Worm (Caenorhabditis elegans) whole organism, early embryonic: Measurements from ENCODE around the gene F59A6.3.

Source experiments
- B0310.2 ChIP-seq: sonication (generic microtip); optimal IDR thresholded peaks from 2 replicates; lab custom pipeline; 2016; ENCODE audit warnings: mild to moderate bottlenecking, missing genetic modification characterization, missing compliant biosample characterization
- F13C5.2 ChIP-seq: sonication (generic microtip); optimal IDR thresholded peaks from 2 replicates; lab custom pipeline; 2017; ENCODE audit warnings: mild to moderate bottlenecking, missing genetic modification characterization, inconsistent platforms, missing compliant biosample characterization
- aly-1 ChIP-seq: sonication (generic microtip); optimal IDR thresholded peaks from 2 replicates; lab custom pipeline; 2016; ENCODE audit warnings: missing genetic modification characterization, missing compliant biosample characterization
- ama-1 ChIP-seq: fragments of 150-350 bp; optimal IDR thresholded peaks from 2 replicates; lab custom pipeline; 2014
- ceh-13 ChIP-seq: fragments of 200-800 bp; sonication (Bioruptor generic); optimal IDR thresholded peaks from 2 replicates; lab custom pipeline; 2018; ENCODE audit warnings: mild to moderate bottlenecking, missing genetic modification characterization, missing compliant biosample characterization
- ceh-36 ChIP-seq: sonication (generic microtip); optimal IDR thresholded peaks from 2 replicates; lab custom pipeline; 2016; ENCODE audit warnings: missing genetic modification characterization, inconsistent platforms, missing compliant biosample characterization
- ets-7 ChIP-seq: sonication (generic microtip); optimal IDR thresholded peaks from 2 replicates; lab custom pipeline; 2016; ENCODE audit warnings: missing genotype, missing genetic modification characterization, missing compliant biosample characterization
- flt-1 ChIP-seq: fragments of 200-800 bp; sonication (Bioruptor generic); IDR thresholded peaks from 2 replicates; pipeline ENCODE4 v1.3.6; 2022; ENCODE audit warnings: missing genetic modification characterization, missing compliant biosample characterization
- hmbx-1 ChIP-seq: sonication (generic microtip); optimal IDR thresholded peaks from 2 replicates; lab custom pipeline; 2016; ENCODE audit warnings: mild to moderate bottlenecking, missing genetic modification characterization, missing compliant biosample characterization
- hmg-4 ChIP-seq: fragments of 200-800 bp; sonication (Bioruptor generic); optimal IDR thresholded peaks from 2 replicates; lab custom pipeline; 2018; ENCODE audit warnings: mild to moderate bottlenecking, missing genetic modification characterization, missing compliant biosample characterization
- hnd-1 ChIP-seq: sonication (generic microtip); optimal IDR thresholded peaks from 2 replicates; lab custom pipeline; 2016; ENCODE audit warnings: missing genetic modification characterization, missing compliant biosample characterization
- pes-1 ChIP-seq: fragments of 200-800 bp; sonication (Bioruptor generic); IDR thresholded peaks from 2 replicates; pipeline ENCODE4 v1.3.6; 2022; ENCODE audit warnings: missing genetic modification reagents, missing genetic modification characterization, missing compliant biosample characterization
- scrt-1 ChIP-seq: fragments of 200-800 bp; sonication (Bioruptor generic); IDR thresholded peaks from 2 replicates; pipeline ENCODE4 v1.3.6; 2022; ENCODE audit warnings: missing genetic modification characterization, missing compliant biosample characterization
- sea-1 ChIP-seq: fragments of 200-800 bp; sonication (Bioruptor generic); conservative IDR thresholded peaks from 2 replicates; pipeline ENCODE4 v1.3.6; 2022; ENCODE audit warnings: missing genetic modification characterization, missing compliant biosample characterization
- tbx-11 ChIP-seq: fragments of 200-800 bp; sonication (Bioruptor generic); IDR thresholded peaks from 2 replicates; pipeline ENCODE4 v1.3.6; 2022; ENCODE audit warnings: missing genetic modification characterization, missing compliant biosample characterization
- tbx-37 ChIP-seq: fragments of 200-800 bp; sonication (Bioruptor generic); conservative IDR thresholded peaks from 2 replicates; pipeline ENCODE4 v1.3.6; 2022; ENCODE audit warnings: missing genetic modification reagents, missing genetic modification characterization, missing compliant biosample characterization
- tra-4 ChIP-seq: sonication (generic microtip); optimal IDR thresholded peaks from 2 replicates; lab custom pipeline; 2017; ENCODE audit warnings: missing genetic modification characterization, missing compliant biosample characterization

F59A6.3 gene

DNA sequence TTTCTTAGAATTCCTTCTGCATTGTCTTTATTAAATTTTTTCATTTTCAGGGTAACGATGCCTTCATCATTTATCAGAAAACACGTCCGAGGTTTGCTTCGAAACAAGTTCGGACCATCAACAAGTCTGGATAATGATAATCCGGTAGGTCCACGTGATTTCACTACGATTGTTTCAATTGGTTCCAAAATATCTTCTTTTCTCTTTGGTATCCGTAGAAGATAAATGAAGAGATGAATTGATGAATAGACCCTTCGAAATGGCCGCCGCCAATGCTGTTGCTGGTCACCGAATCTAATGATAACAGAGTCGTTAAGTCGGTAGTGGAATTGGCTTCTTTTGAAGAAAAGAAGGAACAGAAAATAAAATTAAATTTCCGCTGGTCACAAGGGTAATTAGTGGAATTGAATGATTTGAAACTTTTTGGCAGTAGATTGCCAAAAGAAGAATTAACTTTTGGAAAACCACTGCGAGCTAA lies 41.8 kb downstream of the F59A6.3 start, which contains the start of gene F33G12.6:
TSS of gene F33G12.6 (plus strand) at position 51 of the 478 bp plus-strand sequence.
- TF ChIP-seq pes-1 (GFP tag; lab: Robert Waterston, UW) (no peak), aly-1 (tag; lab: Kevin White, UChicago) (no peak), ceh-13 (GFP tag; lab: Kevin White, UChicago) (no peak), ama-1 (no peak), ets-7 (no peak), scrt-1 (no peak), tbx-37 (GFP tag; lab: Robert Waterston, UW) (no peak), tbx-11 (GFP tag; lab: Robert Waterston, UW) (no peak)

DNA sequence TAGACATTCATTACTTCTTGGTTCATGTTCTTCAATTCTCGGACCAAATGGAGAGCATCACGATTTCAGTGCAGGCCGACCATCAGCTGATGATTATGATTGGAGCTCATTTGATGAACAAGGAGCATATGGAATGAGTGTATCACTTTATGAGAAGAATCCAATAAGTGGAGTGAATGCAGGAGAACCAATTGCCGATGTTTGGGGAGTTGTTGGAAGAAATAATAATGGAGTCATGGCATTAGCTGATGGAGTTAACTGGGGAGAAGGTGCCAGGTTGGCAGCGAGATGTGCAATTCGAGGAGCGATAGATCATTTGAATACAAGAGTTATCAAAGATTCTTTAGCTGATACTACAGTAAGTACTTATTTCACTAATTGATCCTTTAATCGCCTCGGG lies 42.6 kb downstream of the F59A6.3 start:
- TF ChIP-seq flt-1 (GFP tag; lab: Robert Waterston, UW) (no peak), ceh-13 (GFP tag; lab: Kevin White, UChicago) (no peak), tbx-37 (GFP tag; lab: Robert Waterston, UW) (no peak), ceh-36 (tag; lab: Kevin White, UChicago) (no peak), pes-1 (GFP tag; lab: Robert Waterston, UW) (no peak), tra-4 (tag; lab: Kevin White, UChicago) (no peak), hnd-1 (tag; lab: Kevin White, UChicago) (no peak), scrt-1 (no peak), B0310.2 (tag; lab: Kevin White, UChicago) (no peak), sea-1 (GFP tag; lab: Robert Waterston, UW) (no peak), tbx-11 (GFP tag; lab: Robert Waterston, UW) (no peak), ets-7 (no peak), ama-1 (no peak), hmg-4 (GFP tag; lab: Kevin White, UChicago) (no peak), hmbx-1 (tag; lab: Kevin White, UChicago) (no peak)

DNA sequence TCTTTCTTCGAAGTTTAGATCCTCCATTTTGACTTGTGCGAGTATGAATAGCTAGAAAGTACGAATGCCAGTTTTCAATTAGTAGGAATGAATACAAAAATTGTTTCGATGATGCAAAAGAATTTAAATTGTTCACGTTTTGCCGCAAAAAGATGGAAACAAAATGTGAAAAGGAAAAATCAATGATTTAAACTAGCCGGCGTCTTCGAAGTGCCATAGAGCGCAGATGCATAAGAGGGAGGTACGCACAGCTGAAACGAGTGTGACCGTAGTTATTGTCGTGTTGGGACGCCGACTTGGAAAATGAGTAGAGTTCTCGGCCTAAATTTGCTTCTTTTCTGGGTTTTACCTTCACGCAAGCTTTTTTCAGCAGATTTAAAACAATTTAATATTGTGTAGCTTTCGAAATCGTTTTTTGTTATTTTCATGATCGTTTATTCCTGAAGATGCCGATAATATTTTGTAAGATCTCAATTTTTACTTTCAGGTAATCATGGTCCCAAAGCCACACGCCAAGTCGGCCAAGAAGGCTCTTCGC lies 47.1 kb downstream of the F59A6.3 start, which contains the start of the genes ify-1 and rpl-22:
TSS of gene ify-1 (minus strand) at position 51 of the 538 bp plus-strand sequence.
TSS of gene rpl-22 (plus strand) at position 488 of the 538 bp plus-strand sequence.
- TF ChIP-seq pes-1 (GFP tag; lab: Robert Waterston, UW) (no peak), flt-1 (GFP tag; lab: Robert Waterston, UW) (peak; percentile 69; the same call in 1 of the 2 replicates), F13C5.2 (tag; lab: Kevin White, UChicago) (peak; percentile 83), hnd-1 (tag; lab: Kevin White, UChicago) (no peak), ets-7 (no peak), tbx-37 (GFP tag; lab: Robert Waterston, UW) (peak; percentile 56; the same call in 1 of the 2 replicates), scrt-1 (no peak; the same call in 1 of the 2 replicates), tra-4 (tag; lab: Kevin White, UChicago) (no peak), ama-1 (no peak), hmg-4 (GFP tag; lab: Kevin White, UChicago) (peak; percentile 65)

- TF ChIP-seq hmg-4 (GFP tag; lab: Kevin White, UChicago) (no peak), ama-1 (no peak), F13C5.2 (tag; lab: Kevin White, UChicago) (no peak), ceh-36 (tag; lab: Kevin White, UChicago) (no peak), ceh-13 (GFP tag; lab: Kevin White, UChicago) (no peak), hmbx-1 (tag; lab: Kevin White, UChicago) (no peak), tra-4 (tag; lab: Kevin White, UChicago) (no peak), scrt-1 (no peak), tbx-37 (GFP tag; lab: Robert Waterston, UW) (no peak), B0310.2 (tag; lab: Kevin White, UChicago) (no peak), hnd-1 (tag; lab: Kevin White, UChicago) (no peak), flt-1 (GFP tag; lab: Robert Waterston, UW) (no peak), pes-1 (GFP tag; lab: Robert Waterston, UW) (no peak), ets-7 (no peak), sea-1 (GFP tag; lab: Robert Waterston, UW) (no peak), tbx-11 (GFP tag; lab: Robert Waterston, UW) (no peak), aly-1 (tag; lab: Kevin White, UChicago) (no peak)
Measured at ce11 chrII:5056254-5056653, 48.1 kb downstream of the F59A6.3 start.

DNA sequence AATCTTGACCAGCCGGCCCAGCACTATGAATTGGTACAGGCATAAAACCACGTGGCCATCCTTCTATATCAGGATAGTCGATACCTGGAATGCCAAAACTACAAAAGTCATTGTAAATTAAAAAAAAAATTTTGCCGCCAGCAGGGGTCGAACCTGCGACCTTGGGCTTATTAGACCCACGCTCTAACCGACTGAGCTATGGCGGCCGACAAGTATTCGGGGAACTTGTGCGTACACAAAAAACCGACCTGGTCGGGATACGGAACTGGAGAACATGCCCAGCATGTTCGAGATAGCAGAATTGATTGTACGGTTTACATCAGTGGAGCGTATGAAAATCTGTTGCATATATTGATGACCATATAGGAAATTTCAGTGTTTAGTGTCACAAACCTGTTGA lies 49.2 kb downstream of the F59A6.3 start:
- TF ChIP-seq ceh-36 (tag; lab: Kevin White, UChicago) (peak; percentile 54), ceh-13 (GFP tag; lab: Kevin White, UChicago) (peak; percentile 53), aly-1 (tag; lab: Kevin White, UChicago) (no peak), hmg-4 (GFP tag; lab: Kevin White, UChicago) (peak; percentile 51), B0310.2 (tag; lab: Kevin White, UChicago) (peak; percentile 24), sea-1 (GFP tag; lab: Robert Waterston, UW) (0 out of 2 replicates have a peak, but pooled peaks have one; percentile 63), tbx-11 (GFP tag; lab: Robert Waterston, UW) (0 out of 2 replicates have a peak, but pooled peaks have one; percentile 28), hnd-1 (tag; lab: Kevin White, UChicago) (no peak), flt-1 (GFP tag; lab: Robert Waterston, UW) (peak; percentile 72), tra-4 (tag; lab: Kevin White, UChicago) (no peak), F13C5.2 (tag; lab: Kevin White, UChicago) (no peak), tbx-37 (GFP tag; lab: Robert Waterston, UW) (no peak; the same call in 1 of the 2 replicates), scrt-1 (peak; percentile 72), hmbx-1 (tag; lab: Kevin White, UChicago) (no peak), ama-1 (no peak), pes-1 (GFP tag; lab: Robert Waterston, UW) (peak; percentile 86)

- TF ChIP-seq aly-1 (tag; lab: Kevin White, UChicago) (no peak), scrt-1 (no peak), tra-4 (tag; lab: Kevin White, UChicago) (no peak), ceh-36 (tag; lab: Kevin White, UChicago) (no peak)
Measured at ce11 chrII:5058036-5058435, 49.9 kb downstream of the F59A6.3 start, which contains the start of gene C27A2.12. C27A2.12 (minus strand) TSS chrII:5058136.
